Worm (Caenorhabditis elegans) whole organism, late embryonic: Measurements from ENCODE around the gene prx-6.

Experiments used
- nfya-1 ChIP-seq: sonication (generic microtip); optimal IDR thresholded peaks from 2 replicates; lab custom pipeline; 2017; ENCODE audit warnings: missing genetic modification characterization, mild to moderate bottlenecking, missing compliant biosample characterization, antibody characterized with exemption, moderate library complexity
- pqm-1 ChIP-seq: sonication (generic microtip); optimal IDR thresholded peaks from 2 replicates; lab custom pipeline; 2016; ENCODE audit warnings: missing genetic modification characterization, missing compliant biosample characterization
- pros-1 ChIP-seq: fragments of 150-350 bp; optimal IDR thresholded peaks from 2 replicates; lab custom pipeline; 2014; ENCODE audit warnings: missing biosample characterization, missing genetic modification reagents, missing genetic modification characterization
- tbx-2 ChIP-seq: sonication (generic microtip); optimal IDR thresholded peaks from 2 replicates; lab custom pipeline; 2016; ENCODE audit warnings: missing genetic modification characterization, missing compliant biosample characterization

DNA sequence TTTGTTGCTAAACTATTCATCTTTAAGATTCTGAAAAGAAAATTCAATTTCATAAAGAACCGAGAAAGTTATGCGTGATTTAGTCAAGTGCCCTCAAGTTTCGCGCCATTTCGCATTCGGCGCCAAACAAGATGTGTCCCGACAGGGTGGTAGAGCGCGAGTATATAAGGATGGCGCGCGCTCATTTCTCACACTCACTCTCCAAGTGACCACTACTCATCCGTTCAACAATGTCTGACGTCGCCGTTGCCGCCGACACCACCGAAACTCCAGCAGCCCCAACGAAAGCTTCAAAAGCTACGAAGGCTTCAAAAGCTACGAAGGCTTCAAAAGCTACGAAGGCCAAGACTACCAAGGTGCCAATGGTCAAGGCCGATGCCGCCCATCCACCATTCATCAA is 34.2 kb upstream of the prx-6 start, which contains the start of gene hil-4:
- TF ChIP-seq tbx-2 (tag; lab: Kevin White, UChicago) (no peak), pros-1 (tag; lab: Kevin White, UChicago) (no peak), pqm-1 (tag; lab: Kevin White, UChicago) (no peak), nfya-1 (tag; lab: Kevin White, UChicago) (no peak)
